Worm (Caenorhabditis elegans): ENCODE data around the gene F53F1.6.
"Not testable (repeated sequence)": the region's sequence is repeated elsewhere in the genome, so short reads cannot be mapped to it uniquely, and the experiment has no call there.

F53F1.6 gene

DNA sequence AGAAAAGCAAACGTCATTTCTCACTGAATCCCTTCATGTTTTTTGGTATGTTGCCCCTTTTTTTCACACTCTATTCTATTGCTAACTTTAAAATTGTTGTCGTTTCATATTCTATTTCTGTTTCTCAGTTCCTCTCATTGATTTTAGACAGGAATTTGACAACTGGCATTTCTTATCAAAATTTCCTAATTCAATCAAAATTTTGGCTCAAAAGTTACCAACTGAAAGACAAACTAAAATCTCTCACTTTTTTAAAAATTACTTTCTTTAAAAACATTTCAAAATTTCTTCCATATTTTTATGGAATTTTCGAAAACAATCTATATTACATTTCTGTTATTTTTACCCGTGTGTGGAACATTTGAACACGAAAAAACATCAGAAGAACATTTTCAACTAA, 26.1 kb upstream of the F53F1.6 start, which contains the start of gene Y2H9A.6:
TSS of gene Y2H9A.6 (plus strand) at position 301 of the 400 bp plus-strand sequence.
- not testable (repeated sequence) for TF ChIP-seq lsy-27 (tag; optimal IDR thresholded peaks at IDR 0.05; ENCODE audit: borderline replicate concordance, insufficient read depth); him-1 (tag; optimal IDR thresholded peaks at IDR 0.05); dox-1 (GFP tag; IDR thresholded peaks at IDR 0.05)

ce11 chrV:13442819-13443218, 25.4 kb upstream of the F53F1.6 start:
- TF ChIP-seq akir-1 (GFP tag; optimal IDR thresholded peaks at IDR 0.05) (no peak), ztf-18 (tag; optimal IDR thresholded peaks at IDR 0.05) (no peak), egrh-3 (GFP tag; IDR thresholded peaks at IDR 0.05) (peak; percentile 94), egl-18 (GFP tag; IDR thresholded peaks at IDR 0.05) (no peak), F57C9.4 (tag; optimal IDR thresholded peaks at IDR 0.05) (no peak), sdz-38 (tag; optimal IDR thresholded peaks at IDR 0.05) (no peak), hmg-1.2 (GFP tag; IDR thresholded peaks at IDR 0.05) (no peak), T26A5.8 (tag; optimal IDR thresholded peaks at IDR 0.05) (no peak), ztf-25 (GFP tag; IDR thresholded peaks at IDR 0.05) (0 out of 2 replicates have a peak, but pooled peaks have one; percentile 41)

DNA sequence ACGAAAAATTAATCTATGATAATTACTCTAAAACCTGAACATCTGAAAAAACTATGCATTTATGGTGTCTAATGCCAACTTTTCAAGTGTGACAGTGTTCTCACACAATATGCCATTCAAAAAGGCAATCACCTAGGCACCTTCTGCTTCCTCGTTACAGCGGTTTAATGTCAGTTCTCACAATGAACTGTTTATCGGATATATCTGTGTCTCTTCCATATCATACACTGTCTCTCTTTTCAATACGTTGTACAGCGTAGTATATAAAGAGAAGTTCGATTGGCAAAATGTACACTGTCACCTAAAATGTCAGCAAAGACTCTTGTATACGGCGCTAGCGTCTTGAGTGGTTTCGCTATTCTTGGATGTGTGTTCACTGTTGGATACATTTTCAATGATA, 24.2 kb upstream of the F53F1.6 start, which contains the start of gene col-162:
TSS of gene col-162 (plus strand) at position 301 of the 400 bp plus-strand sequence.
- TF ChIP-seq aptf-2 (GFP tag; conservative IDR thresholded peaks at IDR 0.05), result no peak
- TF ChIP-seq cebp-1 (GFP tag; IDR thresholded peaks at IDR 0.05), result no peak
- no peak for TF ChIP-seq cebp-1 (tag; optimal IDR thresholded peaks at IDR 0.05)
- no peak for TF ChIP-seq F49E8.2 (tag; optimal IDR thresholded peaks at IDR 0.05; ENCODE audit: insufficient read depth)
- no peak for TF ChIP-seq hsf-1 (GFP tag; IDR thresholded peaks at IDR 0.05)
- no peak for TF ChIP-seq F23B12.7 (tag; optimal IDR thresholded peaks at IDR 0.05; ENCODE audit: insufficient read depth)
- TF ChIP-seq rcor-1 (GFP tag; IDR thresholded peaks at IDR 0.05), result no peak
- TF ChIP-seq snpc-4 (GFP tag; optimal IDR thresholded peaks at IDR 0.05), result no peak
- no peak for TF ChIP-seq snpc-4 (tag; optimal IDR thresholded peaks at IDR 0.05)
- TF ChIP-seq B0035.1 (tag; optimal IDR thresholded peaks at IDR 0.05), result no peak
- TF ChIP-seq madf-10 (tag; optimal IDR thresholded peaks at IDR 0.05), result no peak
- no peak for TF ChIP-seq tlf-1 (GFP tag; optimal IDR thresholded peaks at IDR 0.05)

ce11 chrV:13440290-13440689, 22.9 kb upstream of the F53F1.6 start:
- TF ChIP-seq egrh-3 (GFP tag; IDR thresholded peaks at IDR 0.05), result peak; percentile 67
- peak; percentile 97 for TF ChIP-seq hsf-1 (GFP tag; IDR thresholded peaks at IDR 0.05)
- TF ChIP-seq ekl-4 (GFP tag; IDR thresholded peaks at IDR 0.05), result peak; percentile 61
- TF ChIP-seq D2030.7 (GFP tag; IDR thresholded peaks at IDR 0.05), result peak; percentile 37; the same call in 1 of the 2 replicates
- peak; percentile 91 for TF ChIP-seq dox-1 (GFP tag; IDR thresholded peaks at IDR 0.05)

DNA sequence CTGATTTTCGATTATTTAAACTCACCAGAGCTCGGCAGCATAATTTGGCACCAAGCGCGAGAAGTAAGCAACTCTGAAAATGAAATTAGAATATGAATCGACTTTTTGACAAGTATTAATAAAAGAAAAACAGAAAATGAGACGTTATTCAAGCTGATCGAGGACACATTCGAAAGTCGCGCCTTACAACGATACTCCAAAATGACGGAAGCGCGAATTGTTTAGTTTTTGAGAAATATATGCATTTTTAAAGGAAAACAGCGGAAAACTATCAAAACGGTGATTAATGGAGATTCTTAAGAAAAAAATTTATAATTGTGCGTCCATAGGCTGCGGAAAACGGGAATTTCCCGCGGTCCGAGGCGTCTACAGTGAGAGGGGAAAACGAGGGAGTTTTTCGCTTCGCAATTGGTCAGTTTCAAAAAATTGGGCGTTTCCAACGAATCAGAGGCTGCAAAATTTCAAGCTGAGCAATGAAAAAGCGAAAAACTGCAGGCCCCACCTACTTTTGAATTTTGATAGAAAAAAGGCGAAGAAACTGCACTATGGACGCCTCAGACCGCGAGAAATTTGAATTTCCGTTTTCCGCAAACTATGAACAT, 20.2 kb upstream of the F53F1.6 start, which contains the start of gene mes-4:
TSS of gene mes-4 (minus strand) at position 73 of the 602 bp plus-strand sequence.
- TF ChIP-seq C06A6.2 (GFP tag; conservative IDR thresholded peaks at IDR 0.05) (no peak), nfyb-1 (GFP tag; IDR thresholded peaks at IDR 0.05) (peak; percentile 83), attf-3 (GFP tag; conservative IDR thresholded peaks at IDR 0.05) (peak; percentile 78)

DNA sequence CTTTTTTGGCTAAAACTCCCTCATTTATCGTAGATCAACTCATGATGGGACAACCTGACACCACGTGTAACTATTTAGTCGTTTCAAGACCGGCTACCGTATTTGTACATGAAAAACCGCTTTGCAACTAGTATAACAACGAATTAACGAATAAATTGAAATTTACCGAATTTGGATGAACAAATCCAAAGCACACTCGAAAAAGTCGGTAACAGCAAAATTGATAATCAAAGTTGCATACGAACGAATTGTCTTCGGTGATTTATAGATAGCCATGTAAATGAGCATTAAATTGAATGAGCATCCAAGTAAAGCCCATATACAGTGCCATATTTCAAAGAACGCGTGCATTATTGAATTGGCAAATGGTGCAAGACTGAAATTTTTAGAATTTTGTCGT, 15.0 kb upstream of the F53F1.6 start, which contains the start of gene srd-17:
TSS of gene srd-17 (minus strand) at position 351 of the 400 bp plus-strand sequence.
- TF ChIP-seq F57C9.4 (tag; optimal IDR thresholded peaks at IDR 0.05) (no peak), egrh-3 (GFP tag; IDR thresholded peaks at IDR 0.05) (no peak), C06A6.2 (GFP tag; conservative IDR thresholded peaks at IDR 0.05) (no peak), unc-62 (GFP tag; optimal IDR thresholded peaks at IDR 0.05) (no peak), F22D6.2 (tag; optimal IDR thresholded peaks at IDR 0.05) (no peak), atf-7 (tag; optimal IDR thresholded peaks at IDR 0.05) (no peak), dpff-1 (tag; optimal IDR thresholded peaks at IDR 0.05) (no peak), fkh-3 (tag; optimal IDR thresholded peaks at IDR 0.05) (no peak), ceh-91 (GFP tag; IDR thresholded peaks at IDR 0.05) (no peak), zim-3 (tag; optimal IDR thresholded peaks at IDR 0.05) (no peak), hmg-20 (GFP tag; IDR thresholded peaks at IDR 0.05) (no peak), hmg-1.2 (GFP tag; IDR thresholded peaks at IDR 0.05) (no peak), cebp-1 (GFP tag; IDR thresholded peaks at IDR 0.05) (no peak), cebp-1 (tag; optimal IDR thresholded peaks at IDR 0.05) (no peak), lir-1 (GFP tag; conservative IDR thresholded peaks at IDR 0.05) (no peak), egl-18 (GFP tag; IDR thresholded peaks at IDR 0.05) (no peak), repo-1 (tag; optimal IDR thresholded peaks at IDR 0.05) (no peak)
